Fruit fly (Drosophila melanogaster): Measurements from ENCODE around the gene CG2126.
A peak's percentile ranks its signal among the peaks of the same experiment; 100 is the strongest.

CG2126 gene

dm6 chr3R:31793664-31794417, 17.4 kb upstream of the CG2126 start, which contains the start of the genes Mccc1 and Acf (continued):
- TF ChIP-seq CG3995 (GFP tag; optimal IDR thresholded peaks at IDR 0.05) = peak; percentile 37
- peak; percentile 54 for TF ChIP-seq trem (tag; optimal IDR thresholded peaks at IDR 0.05)
- peak; percentile 44; the same call in 1 of the 2 replicates for TF ChIP-seq CG3847 (GFP tag; IDR thresholded peaks at IDR 0.05)
- no peak for TF ChIP-seq CG14050 (GFP tag; IDR thresholded peaks at IDR 0.05)
- peak in 1 of 2 experiments; percentile 56 for TF ChIP-seq crp (GFP tag; optimal IDR thresholded peaks at IDR 0.05)
- peak; percentile 55 for TF ChIP-seq CG17186 (GFP tag; optimal IDR thresholded peaks at IDR 0.05)
- TF ChIP-seq Dbx (GFP tag; IDR thresholded peaks at IDR 0.05) = 0 out of 3 replicates have a peak, but pooled peaks have one; percentile 16
- TF ChIP-seq stc (GFP tag; IDR thresholded peaks at IDR 0.05) = no peak
- TF ChIP-seq sqz (GFP tag; optimal IDR thresholded peaks at IDR 0.05) = no peak
- TF ChIP-seq CG10267 (tag; optimal IDR thresholded peaks at IDR 0.05) = peak; percentile 52
- TF ChIP-seq CG6175 (GFP tag; IDR thresholded peaks at IDR 0.05) = no peak
- no peak for TF ChIP-seq Nf-YC (tag; optimal IDR thresholded peaks at IDR 0.05)
- TF ChIP-seq ci (GFP tag; IDR thresholded peaks at IDR 0.05) = peak; percentile 59; the same call in 2 of the 3 replicates
- TF ChIP-seq crol (GFP tag; IDR thresholded peaks at IDR 0.05) = no peak
- TF ChIP-seq sens (GFP tag) = peak; percentile 93
- TF ChIP-seq NK7.1 (GFP tag; optimal IDR thresholded peaks at IDR 0.05) = no peak
- peak; percentile 47 for TF ChIP-seq zen (tag; optimal IDR thresholded peaks at IDR 0.05)
- peak; percentile 11 for TF ChIP-seq kay (GFP tag; optimal IDR thresholded peaks at IDR 0.05)
- peak; percentile 71 for TF ChIP-seq CG10462 (GFP tag; optimal IDR thresholded peaks at IDR 0.05)
- TF ChIP-seq ftz-f1 (GFP tag; optimal IDR thresholded peaks at IDR 0.05) = peak; percentile 4
- peak; percentile 25 for TF ChIP-seq CG1792 (GFP tag; optimal IDR thresholded peaks at IDR 0.05)
- TF ChIP-seq Dll (GFP tag; IDR thresholded peaks at IDR 0.05; ENCODE audit: partially characterized antibody) = peak; percentile 73
- TF ChIP-seq Oli (tag; optimal IDR thresholded peaks at IDR 0.05) = no peak
- TF ChIP-seq slbo (GFP tag; IDR thresholded peaks at IDR 0.05) = peak; percentile 43
- peak; percentile 65 for TF ChIP-seq amos (GFP tag; IDR thresholded peaks at IDR 0.05; ENCODE audit: partially characterized antibody)
- TF ChIP-seq CG6791 (GFP tag; IDR thresholded peaks at IDR 0.05; ENCODE audit: partially characterized antibody) = peak; percentile 68; the same call in 2 of the 3 replicates
- no peak; the same call in 1 of the 2 replicates for TF ChIP-seq Adf1 (GFP tag; IDR thresholded peaks at IDR 0.05)
- peak; percentile 34 for TF ChIP-seq CG9817 (tag; optimal IDR thresholded peaks at IDR 0.05)
- TF ChIP-seq CG3407 (GFP tag; optimal IDR thresholded peaks at IDR 0.05) = no peak
- peak; percentile 29 for TF ChIP-seq CG16863 (GFP tag; optimal IDR thresholded peaks at IDR 0.05)
- TF ChIP-seq zfh1 (GFP tag; IDR thresholded peaks at IDR 0.05) = peak; percentile 33; the same call in 1 of the 3 replicates
- peak; percentile 25 for TF ChIP-seq CG12236 (GFP tag; optimal IDR thresholded peaks at IDR 0.05)
- TF ChIP-seq CG16813 (GFP tag; IDR thresholded peaks at IDR 0.05; ENCODE audit: partially characterized antibody) = peak; percentile 41; the same call in 1 of the 3 replicates
- peak; percentile 86 for TF ChIP-seq stwl (tag; optimal IDR thresholded peaks at IDR 0.05)
- TF ChIP-seq ato (GFP tag; IDR thresholded peaks at IDR 0.05; ENCODE audit: partially characterized antibody) = peak; percentile 41; the same call in 1 of the 2 replicates
- TF ChIP-seq CG7357 (GFP tag; IDR thresholded peaks at IDR 0.05) = no peak
- TF ChIP-seq HLH54F (GFP tag; optimal IDR thresholded peaks at IDR 0.05) = peak; percentile 31
- no peak for TF ChIP-seq tap (tag; optimal IDR thresholded peaks at IDR 0.05)
- TF ChIP-seq Opbp (GFP tag; IDR thresholded peaks at IDR 0.05; ENCODE audit: partially characterized antibody) = peak; percentile 62; the same call in 2 of the 3 replicates
- TF ChIP-seq Hmx (GFP tag; optimal IDR thresholded peaks at IDR 0.05) = no peak
- no peak for TF ChIP-seq fd102C (GFP tag; optimal IDR thresholded peaks at IDR 0.05)
- TF ChIP-seq CG9609 (GFP tag; optimal IDR thresholded peaks at IDR 0.05) = peak; percentile 19
- TF ChIP-seq lilli (GFP tag; optimal IDR thresholded peaks at IDR 0.05) = peak; percentile 58

All from whole organism, embryonic.